Fruit fly (Drosophila melanogaster) whole organism, prepupa: ENCODE data around the gene Cyp4d2.
A peak's percentile ranks its signal among the peaks of the same experiment; 100 is the strongest.

Experiments used
- CG10631 ChIP-seq: fragments of 200-800 bp; sonication (Bioruptor generic); optimal IDR thresholded peaks from 2 replicates; lab custom pipeline; 2016; ENCODE audit warnings: missing biosample characterization, missing genetic modification characterization
- CG11294 ChIP-seq: fragments of 200-800 bp; sonication (Bioruptor generic); IDR thresholded peaks from 2 replicates; pipeline ENCODE4 v1.3.6; 2022; ENCODE audit warnings: missing biosample characterization, missing genetic modification characterization
- CG15336 ChIP-seq: fragments of 200-800 bp; sonication (Bioruptor generic); IDR thresholded peaks from 2 replicates; pipeline ENCODE4 v1.3.6; 2022; ENCODE audit warnings: missing biosample characterization, missing genetic modification characterization
- CG1621 ChIP-seq: fragments of 200-800 bp; sonication (Bioruptor generic); optimal IDR thresholded peaks from 3 replicates; lab custom pipeline; 2018; ENCODE audit warnings: missing biosample characterization, mild to moderate bottlenecking, missing genetic modification characterization
- CG16779 ChIP-seq: fragments of 200-800 bp; sonication (Bioruptor generic); optimal IDR thresholded peaks from 3 replicates; lab custom pipeline; 2017; ENCODE audit warnings: missing biosample characterization, mild to moderate bottlenecking, missing genetic modification characterization
- CG3032 ChIP-seq: fragments of 200-800 bp; optimal IDR thresholded peaks from 2 replicates; lab custom pipeline; 2019; ENCODE audit warnings: missing biosample characterization, mild to moderate bottlenecking, missing genetic modification characterization, moderate library complexity
- CG31627 ChIP-seq: fragments of 200-800 bp; sonication (Bioruptor generic); optimal IDR thresholded peaks from 3 replicates; lab custom pipeline; 2016; ENCODE audit warnings: missing biosample characterization, missing genetic modification characterization
- CG34406 ChIP-seq: fragments of 200-800 bp; sonication (Bioruptor generic); optimal IDR thresholded peaks from 3 replicates; lab custom pipeline; 2016; ENCODE audit warnings: missing biosample characterization, missing genetic modification characterization
- CG6163 ChIP-seq: fragments of 200-800 bp; sonication (Bioruptor generic); IDR thresholded peaks from 3 replicates; pipeline ENCODE4 v1.3.6; 2022; ENCODE audit warnings: missing biosample characterization, missing genetic modification characterization
- CG6276 ChIP-seq: fragments of 200-800 bp; sonication (Bioruptor generic); optimal IDR thresholded peaks from 2 replicates; lab custom pipeline; 2017; ENCODE audit warnings: missing biosample characterization, mild to moderate bottlenecking, missing genetic modification characterization
- CG6808 ChIP-seq: fragments of 200-800 bp; sonication (Bioruptor generic); optimal IDR thresholded peaks from 3 replicates; lab custom pipeline; 2017; ENCODE audit warnings: missing biosample characterization, missing genetic modification characterization, mild to moderate bottlenecking, moderate library complexity, missing genetic modification reagents
- CG6854 ChIP-seq: fragments of 200-800 bp; sonication (Bioruptor generic); optimal IDR thresholded peaks from 2 replicates; lab custom pipeline; 2017; ENCODE audit warnings: missing biosample characterization, mild to moderate bottlenecking, missing genetic modification characterization
- CG7368 ChIP-seq: fragments of 200-800 bp; sonication (Bioruptor generic); optimal IDR thresholded peaks from 3 replicates; lab custom pipeline; 2016; ENCODE audit warnings: missing biosample characterization, missing genetic modification characterization
- CG8632 ChIP-seq: fragments of 200-800 bp; sonication (Bioruptor generic); optimal IDR thresholded peaks from 3 replicates; lab custom pipeline; 2016; ENCODE audit warnings: missing biosample characterization, missing genetic modification characterization
- Eip78C ChIP-seq: fragments of 200-800 bp; sonication (Bioruptor generic); peaks from one replicate; lab custom pipeline; 2016; ENCODE audit warnings: missing biosample characterization, missing genetic modification characterization
- Eip93F ChIP-seq: fragments of 200-800 bp; sonication (Bioruptor generic); optimal IDR thresholded peaks from 2 replicates; lab custom pipeline; 2016; ENCODE audit warnings: missing biosample characterization, mild to moderate bottlenecking, missing genetic modification characterization
- Ets21C ChIP-seq: fragments of 200-800 bp; sonication (Bioruptor generic); optimal IDR thresholded peaks from 3 replicates; lab custom pipeline; 2016; ENCODE audit warnings: missing biosample characterization, missing genetic modification characterization
- Ets96B ChIP-seq: fragments of 200-800 bp; optimal IDR thresholded peaks from 2 replicates; lab custom pipeline; 2019; ENCODE audit warnings: missing biosample characterization, mild to moderate bottlenecking, missing genetic modification characterization, moderate library complexity
- Gug ChIP-seq: fragments of 200-800 bp; sonication (Bioruptor generic); IDR thresholded peaks from 2 replicates; pipeline ENCODE4 v1.3.6; 2022; ENCODE audit warnings: missing biosample characterization, missing genetic modification characterization
- Hr39 ChIP-seq: fragments of 200-800 bp; sonication (Bioruptor generic); optimal IDR thresholded peaks from 2 replicates; lab custom pipeline; 2016; ENCODE audit warnings: missing biosample characterization, missing genetic modification characterization
- Met ChIP-seq: fragments of 200-800 bp; sonication (Bioruptor generic); optimal IDR thresholded peaks from 3 replicates; lab custom pipeline; 2016; ENCODE audit warnings: missing biosample characterization, missing genetic modification characterization
- OdsH ChIP-seq: fragments of 200-800 bp; sonication (Bioruptor generic); optimal IDR thresholded peaks from 3 replicates; lab custom pipeline; 2016; ENCODE audit warnings: missing biosample characterization, missing genetic modification characterization
- Smox ChIP-seq: fragments of 200-800 bp; sonication (Bioruptor generic); optimal IDR thresholded peaks from 3 replicates; lab custom pipeline; 2016; ENCODE audit warnings: missing biosample characterization, missing genetic modification characterization
- Sox102F ChIP-seq: fragments of 200-800 bp; sonication (Bioruptor generic); optimal IDR thresholded peaks from 2 replicates; lab custom pipeline; 2016; ENCODE audit warnings: missing biosample characterization, mild to moderate bottlenecking, missing genetic modification characterization
- Sox14 ChIP-seq: fragments of 200-800 bp; sonication (Bioruptor generic); optimal IDR thresholded peaks from 3 replicates; lab custom pipeline; 2016; ENCODE audit warnings: missing biosample characterization, missing genetic modification characterization
- achi ChIP-seq: fragments of 200-800 bp; sonication (Bioruptor generic); optimal IDR thresholded peaks from 3 replicates; lab custom pipeline; 2016; ENCODE audit warnings: missing biosample characterization, missing genetic modification characterization
- dac ChIP-seq: fragments of 200-800 bp; sonication (Bioruptor generic); optimal IDR thresholded peaks from 2 replicates; lab custom pipeline; 2017; ENCODE audit warnings: missing biosample characterization, mild to moderate bottlenecking, missing genetic modification characterization
- eg ChIP-seq: fragments of 200-800 bp; sonication (Bioruptor generic); IDR thresholded peaks from 3 replicates; pipeline ENCODE4 v1.3.6; 2022; ENCODE audit warnings: missing biosample characterization, missing genetic modification characterization
- fd59A ChIP-seq: fragments of 200-800 bp; sonication (Bioruptor generic); optimal IDR thresholded peaks from 2 replicates; lab custom pipeline; 2017; ENCODE audit warnings: missing biosample characterization, mild to moderate bottlenecking, missing genetic modification characterization, missing genetic modification reagents
- fd85E ChIP-seq: fragments of 200-800 bp; sonication (Bioruptor generic); optimal IDR thresholded peaks from 3 replicates; lab custom pipeline; 2016; ENCODE audit warnings: missing biosample characterization, missing genetic modification characterization
- fkh ChIP-seq: fragments of 200-800 bp; sonication (Bioruptor generic); optimal IDR thresholded peaks from 3 replicates; lab custom pipeline; 2017; ENCODE audit warnings: missing biosample characterization, mild to moderate bottlenecking, missing genetic modification characterization, moderate library complexity
- net ChIP-seq: fragments of 200-800 bp; sonication (Bioruptor generic); optimal IDR thresholded peaks from 3 replicates; lab custom pipeline; 2016; ENCODE audit warnings: missing biosample characterization, missing genetic modification characterization
- salr ChIP-seq, 2 experiments: fragments of 200-800 bp; sonication (Bioruptor generic); optimal IDR thresholded peaks; 3 replicates each; lab custom pipeline; 2016 to 2018; ENCODE audit warnings: missing biosample characterization in 2 of 2, missing genetic modification characterization in 2 of 2, mild to moderate bottlenecking in 1 of 2
- spab ChIP-seq: fragments of 200-800 bp; sonication (Bioruptor generic); optimal IDR thresholded peaks from 2 replicates; lab custom pipeline; 2017; ENCODE audit warnings: missing biosample characterization, mild to moderate bottlenecking, missing genetic modification characterization, missing genetic modification reagents
- ss ChIP-seq, 2 experiments: fragments of 200-800 bp; sonication (Bioruptor generic); optimal IDR thresholded peaks; 2 replicates in 1 of 2; 3 replicates in 1 of 2; lab custom pipeline; 2017 to 2018; ENCODE audit warnings: mild to moderate bottlenecking in 2 of 2, missing biosample characterization in 2 of 2, missing genetic modification characterization in 2 of 2, moderate library complexity in 1 of 2
- vri ChIP-seq: fragments of 200-800 bp; sonication (Bioruptor generic); optimal IDR thresholded peaks from 3 replicates; lab custom pipeline; 2016; ENCODE audit warnings: missing biosample characterization, mild to moderate bottlenecking, missing genetic modification characterization

The Cyp4d2 gene

dm6 chrX:2137587-2138341 is 38.0 kb upstream of the Cyp4d2 start (continued):
- TF ChIP-seq eg: peak; percentile 98
- peak; percentile 98 for TF ChIP-seq Met (GFP tag; lab: Kevin White, UChicago)
- peak; percentile 94 for TF ChIP-seq dac (GFP tag; lab: Kevin White, UChicago)
- peak; percentile 94 for TF ChIP-seq CG31627 (GFP tag; lab: Kevin White, UChicago)
- TF ChIP-seq CG6854 (GFP tag; lab: Kevin White, UChicago): peak; percentile 97
- peak; percentile 98 for TF ChIP-seq Sox14 (GFP tag; lab: Kevin White, UChicago)
- TF ChIP-seq ss (GFP tag; optimal IDR thresholded peaks at IDR 0.05; lab: Kevin White, UChicago): peak; percentile 97 to 99
- TF ChIP-seq fkh (GFP tag; lab: Kevin White, UChicago): peak; percentile 81
- TF ChIP-seq Eip93F (GFP tag; lab: Kevin White, UChicago): peak; percentile 97
- TF ChIP-seq CG8632 (GFP tag; lab: Kevin White, UChicago): peak; percentile 99
- TF ChIP-seq salr (GFP tag; optimal IDR thresholded peaks at IDR 0.05; lab: Kevin White, UChicago): peak; percentile 94 to 96
- TF ChIP-seq Gug: peak; percentile 99
- TF ChIP-seq OdsH: peak; percentile 99
- TF ChIP-seq Ets96B (tag; lab: Kevin White, UChicago): peak; percentile 99
- TF ChIP-seq CG1621 (tag; lab: Kevin White, UChicago): peak; percentile 97
- TF ChIP-seq CG6808: peak; percentile 98

dm6 chrX:2138342-2138416 is 37.6 kb upstream of the Cyp4d2 start, which contains the start of gene ph-p:
Gene ph-p, minus strand, starts transcription at chrX:2138371.
- TF ChIP-seq Ets21C (GFP tag; lab: Kevin White, UChicago) (no peak), Sox102F (GFP tag; lab: Kevin White, UChicago) (no peak), CG6163 (GFP tag; lab: Robert Waterston, UW) (no peak), CG3032 (tag; lab: Kevin White, UChicago) (no peak)

dm6 chrX:2138417-2138816 is 37.4 kb upstream of the Cyp4d2 start:
- no peak for TF ChIP-seq Sox14 (GFP tag; lab: Kevin White, UChicago)
- TF ChIP-seq CG16779 (tag; lab: Kevin White, UChicago): no peak
- TF ChIP-seq fkh (GFP tag; lab: Kevin White, UChicago): peak; percentile 4
- TF ChIP-seq fd59A: no peak
- TF ChIP-seq Eip78C (GFP tag; lab: Kevin White, UChicago): peak; percentile 18
- TF ChIP-seq net (GFP tag; lab: Kevin White, UChicago): no peak
- no peak for TF ChIP-seq Ets96B (tag; lab: Kevin White, UChicago)

- no peak for TF ChIP-seq CG34406 (GFP tag; lab: Kevin White, UChicago)
- no peak for TF ChIP-seq vri (GFP tag; lab: Kevin White, UChicago)
- no peak for TF ChIP-seq CG10631 (GFP tag; lab: Kevin White, UChicago)
- TF ChIP-seq fkh (GFP tag; lab: Kevin White, UChicago): no peak
- TF ChIP-seq Eip93F (GFP tag; lab: Kevin White, UChicago): no peak
- TF ChIP-seq fd85E (GFP tag; lab: Kevin White, UChicago): no peak
- TF ChIP-seq CG6276: no peak
- TF ChIP-seq Hr39 (GFP tag; lab: Kevin White, UChicago): no peak
- no peak for TF ChIP-seq spab (GFP tag; lab: Kevin White, UChicago)
- TF ChIP-seq Ets96B (tag; lab: Kevin White, UChicago): no peak
- TF ChIP-seq net (GFP tag; lab: Kevin White, UChicago): no peak
- TF ChIP-seq CG15336 (GFP tag; lab: Robert Waterston, UW): no peak
- TF ChIP-seq CG6163 (GFP tag; lab: Robert Waterston, UW): no peak
- no peak for TF ChIP-seq CG7368
- no peak for TF ChIP-seq achi
- no peak for TF ChIP-seq CG6808
- no peak for TF ChIP-seq Smox (GFP tag; lab: Kevin White, UChicago)
- no peak for TF ChIP-seq CG11294 (GFP tag; lab: Robert Waterston, UW)
These were observed 36.2 kb upstream of the Cyp4d2 start for dm6 chrX:2139610-2140009.
